Fruit fly (Drosophila melanogaster): ENCODE results near the gene nyo.

The nyo gene

dm6 chr3R:31612564-31612963 lies 69.7 kb downstream of the nyo start, which contains the start of gene CycG:
CycG (minus strand) TSS chr3R:31612664.
- no peak for TF ChIP-seq CG8301 (tag; optimal IDR thresholded peaks at IDR 0.05)
- no peak for TF ChIP-seq Pif1A (GFP tag; optimal IDR thresholded peaks at IDR 0.05)
- no peak for TF ChIP-seq CG17806 (tag; optimal IDR thresholded peaks at IDR 0.05)
- TF ChIP-seq CG9948 (tag; optimal IDR thresholded peaks at IDR 0.05), result no peak
- TF ChIP-seq CG8159 (tag; optimal IDR thresholded peaks at IDR 0.05), result no peak
- TF ChIP-seq Ets98B (GFP tag; IDR thresholded peaks at IDR 0.05), result no peak
- TF ChIP-seq CG32121 (GFP tag; IDR thresholded peaks at IDR 0.05), result no peak
- no peak for TF ChIP-seq CG10348 (GFP tag; IDR thresholded peaks at IDR 0.05)
- no peak for TF ChIP-seq CG34367 (tag; optimal IDR thresholded peaks at IDR 0.05)
- no peak for TF ChIP-seq gl (tag; optimal IDR thresholded peaks at IDR 0.05)

All from whole organism, pupa.